Fruit fly (Drosophila melanogaster) whole organism, wandering third instar larva: ENCODE data around the gene wtrw.

ENCODE experiments used
- CG9705 ChIP-seq: fragments of 200-800 bp; sonication (Bioruptor generic); optimal IDR thresholded peaks from 2 replicates; lab custom pipeline; 2018; ENCODE audit warnings: missing biosample characterization, mild to moderate bottlenecking, missing genetic modification characterization
- br ChIP-seq: fragments of 200-800 bp; sonication (Bioruptor generic); optimal IDR thresholded peaks from 2 replicates; lab custom pipeline; 2016; ENCODE audit warnings: missing biosample characterization, missing genetic modification characterization

DNA sequence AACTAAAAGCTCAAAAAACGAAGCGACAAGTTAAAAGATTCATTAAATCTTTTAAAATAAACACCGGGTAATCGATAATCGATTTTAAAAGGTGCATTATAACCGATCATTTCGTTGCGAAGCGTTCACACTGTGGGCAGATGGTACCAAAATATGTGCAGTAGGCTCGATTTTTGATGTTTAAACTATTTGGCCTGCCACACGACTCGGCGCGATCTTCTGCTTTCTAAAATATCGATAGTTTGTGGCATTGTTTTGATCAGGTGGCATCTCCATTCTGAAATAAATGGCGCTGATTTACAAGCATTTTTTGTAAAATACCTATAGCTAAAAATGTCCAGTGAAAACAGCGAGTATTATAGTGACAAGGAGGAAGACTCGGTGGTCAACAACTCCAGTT lies 29.1 kb downstream of the wtrw start, which contains the start of the genes CG10445 and lds:
- TF ChIP-seq CG9705 (GFP tag; lab: Kevin White, UChicago) (no peak), br (GFP tag; lab: Kevin White, UChicago) (no peak)
